Fruit fly (Drosophila melanogaster) whole organism, prepupa: Measurements from ENCODE around the gene MetRS-m.
A peak's percentile ranks its signal among the peaks of the same experiment; 100 is the strongest.

Experiments
- Blimp-1 ChIP-seq: fragments of 200-800 bp; sonication (Bioruptor generic); optimal IDR thresholded peaks from 3 replicates; lab custom pipeline; 2017; ENCODE audit warnings: missing biosample characterization, missing genetic modification characterization, mild to moderate bottlenecking, moderate library complexity, missing genetic modification reagents
- CG10631 ChIP-seq: fragments of 200-800 bp; sonication (Bioruptor generic); optimal IDR thresholded peaks from 2 replicates; lab custom pipeline; 2016; ENCODE audit warnings: missing biosample characterization, missing genetic modification characterization
- CG10669 ChIP-seq: fragments of 200-800 bp; sonication (Bioruptor generic); optimal IDR thresholded peaks from 3 replicates; lab custom pipeline; 2018; ENCODE audit warnings: missing biosample characterization, mild to moderate bottlenecking, missing genetic modification characterization, moderate library complexity
- CG11294 ChIP-seq: fragments of 200-800 bp; sonication (Bioruptor generic); IDR thresholded peaks from 2 replicates; pipeline ENCODE4 v1.3.6; 2022; ENCODE audit warnings: missing biosample characterization, missing genetic modification characterization
- CG11902 ChIP-seq: fragments of 200-800 bp; sonication (Bioruptor generic); optimal IDR thresholded peaks from 3 replicates; lab custom pipeline; 2016; ENCODE audit warnings: missing biosample characterization, missing genetic modification characterization
- CG15336 ChIP-seq: fragments of 200-800 bp; sonication (Bioruptor generic); IDR thresholded peaks from 2 replicates; pipeline ENCODE4 v1.3.6; 2022; ENCODE audit warnings: missing biosample characterization, missing genetic modification characterization
- CG16779 ChIP-seq: fragments of 200-800 bp; sonication (Bioruptor generic); optimal IDR thresholded peaks from 3 replicates; lab custom pipeline; 2017; ENCODE audit warnings: missing biosample characterization, mild to moderate bottlenecking, missing genetic modification characterization
- CG3032 ChIP-seq: fragments of 200-800 bp; optimal IDR thresholded peaks from 2 replicates; lab custom pipeline; 2019; ENCODE audit warnings: missing biosample characterization, mild to moderate bottlenecking, missing genetic modification characterization, moderate library complexity
- CG31627 ChIP-seq: fragments of 200-800 bp; sonication (Bioruptor generic); optimal IDR thresholded peaks from 3 replicates; lab custom pipeline; 2016; ENCODE audit warnings: missing biosample characterization, missing genetic modification characterization
- CG32006 ChIP-seq: fragments of 200-800 bp; sonication (Bioruptor generic); optimal IDR thresholded peaks from 3 replicates; lab custom pipeline; 2017; ENCODE audit warnings: missing biosample characterization, mild to moderate bottlenecking, missing genetic modification characterization
- CG4318 ChIP-seq: fragments of 200-800 bp; sonication (Bioruptor generic); optimal IDR thresholded peaks from 3 replicates; lab custom pipeline; 2017; ENCODE audit warnings: missing biosample characterization, mild to moderate bottlenecking, missing genetic modification characterization
- CG6163 ChIP-seq: fragments of 200-800 bp; sonication (Bioruptor generic); IDR thresholded peaks from 3 replicates; pipeline ENCODE4 v1.3.6; 2022; ENCODE audit warnings: missing biosample characterization, missing genetic modification characterization
- CG6276 ChIP-seq: fragments of 200-800 bp; sonication (Bioruptor generic); optimal IDR thresholded peaks from 2 replicates; lab custom pipeline; 2017; ENCODE audit warnings: missing biosample characterization, mild to moderate bottlenecking, missing genetic modification characterization
- CG6792 ChIP-seq: fragments of 200-800 bp; sonication (Bioruptor generic); optimal IDR thresholded peaks from 3 replicates; lab custom pipeline; 2016; ENCODE audit warnings: missing biosample characterization, missing genetic modification characterization
- CG6808 ChIP-seq: fragments of 200-800 bp; sonication (Bioruptor generic); optimal IDR thresholded peaks from 3 replicates; lab custom pipeline; 2017; ENCODE audit warnings: missing biosample characterization, missing genetic modification characterization, mild to moderate bottlenecking, moderate library complexity, missing genetic modification reagents
- CG6854 ChIP-seq: fragments of 200-800 bp; sonication (Bioruptor generic); optimal IDR thresholded peaks from 2 replicates; lab custom pipeline; 2017; ENCODE audit warnings: missing biosample characterization, mild to moderate bottlenecking, missing genetic modification characterization
- CG7368 ChIP-seq: fragments of 200-800 bp; sonication (Bioruptor generic); optimal IDR thresholded peaks from 3 replicates; lab custom pipeline; 2016; ENCODE audit warnings: missing biosample characterization, missing genetic modification characterization
- CG8319 ChIP-seq: fragments of 200-800 bp; sonication (Bioruptor generic); optimal IDR thresholded peaks from 3 replicates; lab custom pipeline; 2016; ENCODE audit warnings: missing biosample characterization, missing genetic modification characterization
- CG8632 ChIP-seq: fragments of 200-800 bp; sonication (Bioruptor generic); optimal IDR thresholded peaks from 3 replicates; lab custom pipeline; 2016; ENCODE audit warnings: missing biosample characterization, missing genetic modification characterization
- CG9139 ChIP-seq: fragments of 200-800 bp; sonication (Bioruptor generic); optimal IDR thresholded peaks from 3 replicates; lab custom pipeline; 2017; ENCODE audit warnings: missing biosample characterization, mild to moderate bottlenecking, missing genetic modification characterization
- Eip75B ChIP-seq: fragments of 200-800 bp; sonication (Bioruptor generic); optimal IDR thresholded peaks from 3 replicates; lab custom pipeline; 2016; ENCODE audit warnings: missing biosample characterization, missing genetic modification characterization
- Eip78C ChIP-seq: fragments of 200-800 bp; sonication (Bioruptor generic); peaks from one replicate; lab custom pipeline; 2016; ENCODE audit warnings: missing biosample characterization, missing genetic modification characterization
- Eip93F ChIP-seq: fragments of 200-800 bp; sonication (Bioruptor generic); optimal IDR thresholded peaks from 2 replicates; lab custom pipeline; 2016; ENCODE audit warnings: missing biosample characterization, mild to moderate bottlenecking, missing genetic modification characterization
- Ets21C ChIP-seq: fragments of 200-800 bp; sonication (Bioruptor generic); optimal IDR thresholded peaks from 3 replicates; lab custom pipeline; 2016; ENCODE audit warnings: missing biosample characterization, missing genetic modification characterization
- Gug ChIP-seq: fragments of 200-800 bp; sonication (Bioruptor generic); IDR thresholded peaks from 2 replicates; pipeline ENCODE4 v1.3.6; 2022; ENCODE audit warnings: missing biosample characterization, missing genetic modification characterization
- Hr4 ChIP-seq: fragments of 200-800 bp; sonication (Bioruptor generic); optimal IDR thresholded peaks from 3 replicates; lab custom pipeline; 2016; ENCODE audit warnings: missing biosample characterization, missing genetic modification characterization
- Met ChIP-seq: fragments of 200-800 bp; sonication (Bioruptor generic); optimal IDR thresholded peaks from 3 replicates; lab custom pipeline; 2016; ENCODE audit warnings: missing biosample characterization, missing genetic modification characterization
- OdsH ChIP-seq: fragments of 200-800 bp; sonication (Bioruptor generic); optimal IDR thresholded peaks from 3 replicates; lab custom pipeline; 2016; ENCODE audit warnings: missing biosample characterization, missing genetic modification characterization
- Smox ChIP-seq: fragments of 200-800 bp; sonication (Bioruptor generic); optimal IDR thresholded peaks from 3 replicates; lab custom pipeline; 2016; ENCODE audit warnings: missing biosample characterization, missing genetic modification characterization
- Sox102F ChIP-seq: fragments of 200-800 bp; sonication (Bioruptor generic); optimal IDR thresholded peaks from 2 replicates; lab custom pipeline; 2016; ENCODE audit warnings: missing biosample characterization, mild to moderate bottlenecking, missing genetic modification characterization
- acj6 ChIP-seq: fragments of 200-800 bp; sonication (Bioruptor generic); optimal IDR thresholded peaks from 3 replicates; lab custom pipeline; 2016; ENCODE audit warnings: missing biosample characterization, missing genetic modification characterization
- cyc ChIP-seq: fragments of 200-800 bp; sonication (Bioruptor generic); optimal IDR thresholded peaks from 3 replicates; lab custom pipeline; 2016; ENCODE audit warnings: missing biosample characterization, missing genetic modification characterization
- dac ChIP-seq: fragments of 200-800 bp; sonication (Bioruptor generic); optimal IDR thresholded peaks from 2 replicates; lab custom pipeline; 2017; ENCODE audit warnings: missing biosample characterization, mild to moderate bottlenecking, missing genetic modification characterization
- dsx ChIP-seq: fragments of 200-800 bp; optimal IDR thresholded peaks from 3 replicates; lab custom pipeline; 2019; ENCODE audit warnings: missing biosample characterization, mild to moderate bottlenecking, missing genetic modification characterization, moderate library complexity; ENCODE audit not compliant: poor library complexity, severe bottlenecking
- fd59A ChIP-seq: fragments of 200-800 bp; sonication (Bioruptor generic); optimal IDR thresholded peaks from 2 replicates; lab custom pipeline; 2017; ENCODE audit warnings: missing biosample characterization, mild to moderate bottlenecking, missing genetic modification characterization, missing genetic modification reagents
- fd85E ChIP-seq: fragments of 200-800 bp; sonication (Bioruptor generic); optimal IDR thresholded peaks from 3 replicates; lab custom pipeline; 2016; ENCODE audit warnings: missing biosample characterization, missing genetic modification characterization
- fkh ChIP-seq: fragments of 200-800 bp; sonication (Bioruptor generic); optimal IDR thresholded peaks from 3 replicates; lab custom pipeline; 2017; ENCODE audit warnings: missing biosample characterization, mild to moderate bottlenecking, missing genetic modification characterization, moderate library complexity
- net ChIP-seq: fragments of 200-800 bp; sonication (Bioruptor generic); optimal IDR thresholded peaks from 3 replicates; lab custom pipeline; 2016; ENCODE audit warnings: missing biosample characterization, missing genetic modification characterization
- salr ChIP-seq, 2 experiments: fragments of 200-800 bp; sonication (Bioruptor generic); optimal IDR thresholded peaks; 3 replicates each; lab custom pipeline; 2016 to 2018; ENCODE audit warnings: missing biosample characterization in 2 of 2, missing genetic modification characterization in 2 of 2, mild to moderate bottlenecking in 1 of 2
- spab ChIP-seq: fragments of 200-800 bp; sonication (Bioruptor generic); optimal IDR thresholded peaks from 2 replicates; lab custom pipeline; 2017; ENCODE audit warnings: missing biosample characterization, mild to moderate bottlenecking, missing genetic modification characterization, missing genetic modification reagents
- ss ChIP-seq, 2 experiments: fragments of 200-800 bp; sonication (Bioruptor generic); optimal IDR thresholded peaks; 2 replicates in 1 of 2; 3 replicates in 1 of 2; lab custom pipeline; 2017 to 2018; ENCODE audit warnings: mild to moderate bottlenecking in 2 of 2, missing biosample characterization in 2 of 2, missing genetic modification characterization in 2 of 2, moderate library complexity in 1 of 2
- svp ChIP-seq: fragments of 200-800 bp; sonication (Bioruptor generic); peaks from one replicate; lab custom pipeline; 2016; ENCODE audit warnings: missing biosample characterization, missing genetic modification characterization
- topi ChIP-seq: fragments of 200-800 bp; sonication (Bioruptor generic); optimal IDR thresholded peaks from 3 replicates; lab custom pipeline; 2016; ENCODE audit warnings: missing biosample characterization, missing genetic modification characterization
- vri ChIP-seq: fragments of 200-800 bp; sonication (Bioruptor generic); optimal IDR thresholded peaks from 3 replicates; lab custom pipeline; 2016; ENCODE audit warnings: missing biosample characterization, mild to moderate bottlenecking, missing genetic modification characterization

Gene MetRS-m

DNA sequence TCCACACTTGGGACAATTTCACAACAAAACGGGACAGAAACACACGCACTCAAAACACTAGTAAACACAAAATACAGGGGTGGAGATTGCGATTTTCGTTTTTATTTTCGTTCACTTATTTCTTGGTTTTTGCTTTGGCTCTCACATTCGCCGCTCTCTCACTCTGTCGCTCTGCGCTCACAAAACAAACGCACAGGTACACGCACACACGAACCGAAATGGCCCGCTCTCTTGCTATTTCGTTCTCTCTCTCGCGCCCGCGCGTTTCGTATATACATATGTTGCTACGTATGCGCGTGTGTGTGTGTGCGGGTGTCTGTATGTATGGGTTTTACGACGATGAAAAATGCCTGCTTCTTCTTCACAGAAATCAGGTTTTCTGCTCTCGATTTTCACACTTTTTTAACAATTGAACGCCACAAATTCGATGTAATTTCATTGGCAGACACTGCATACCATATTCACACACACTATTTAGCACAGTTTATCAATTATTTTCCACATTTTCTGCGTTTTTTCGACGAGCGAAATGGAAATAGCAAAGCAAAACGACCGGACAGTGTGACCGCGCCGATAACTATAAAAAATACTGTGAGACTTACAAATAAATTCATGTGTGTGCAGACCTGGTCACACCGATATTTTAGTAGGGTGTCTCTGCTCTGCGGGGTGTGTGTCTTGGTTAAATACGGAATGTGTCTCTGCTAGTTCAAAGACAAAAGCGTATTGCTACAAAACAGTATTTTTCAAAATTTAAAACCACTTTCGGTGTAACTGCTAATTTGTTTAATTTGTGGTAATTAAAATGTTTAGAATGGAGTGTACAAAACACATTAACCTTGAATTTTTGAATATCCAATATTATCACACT, 26.8 kb upstream of the MetRS-m start, which contains the start of gene trx (continued):
- TF ChIP-seq CG8632 (GFP tag; lab: Kevin White, UChicago) (no peak), CG11902 (GFP tag; lab: Kevin White, UChicago) (no peak), CG6163 (GFP tag; lab: Robert Waterston, UW) (no peak), acj6 (GFP tag; lab: Kevin White, UChicago) (no peak), CG8319 (no peak), Sox102F (peak; percentile 41), CG6854 (peak; percentile 60), CG32006 (GFP tag; lab: Kevin White, UChicago) (no peak), CG15336 (GFP tag; lab: Robert Waterston, UW) (no peak), CG11294 (GFP tag; lab: Robert Waterston, UW) (no peak), CG4318 (GFP tag; lab: Kevin White, UChicago) (no peak), CG10669 (GFP tag; lab: Kevin White, UChicago) (no peak), dsx (GFP tag; lab: Kevin White, UChicago) (peak; percentile 37), CG9139 (GFP tag; lab: Kevin White, UChicago) (peak; percentile 7), CG10631 (GFP tag; lab: Kevin White, UChicago) (no peak), ss (GFP tag; optimal IDR thresholded peaks at IDR 0.05; lab: Kevin White, UChicago) (peak; percentile 40 to 66), CG6276 (no peak), fd85E (no peak), vri (GFP tag; lab: Kevin White, UChicago) (peak; percentile 44), CG7368 (GFP tag; lab: Kevin White, UChicago) (no peak), Hr4 (GFP tag; lab: Kevin White, UChicago) (no peak), spab (no peak), dac (no peak), salr (GFP tag; optimal IDR thresholded peaks at IDR 0.05; lab: Kevin White, UChicago) (no peak), fkh (no peak), Gug (GFP tag; lab: Robert Waterston, UW) (no peak), net (no peak), Blimp-1 (GFP tag; lab: Kevin White, UChicago) (no peak), Smox (GFP tag; lab: Kevin White, UChicago) (no peak), CG3032 (tag; lab: Kevin White, UChicago) (no peak)

DNA sequence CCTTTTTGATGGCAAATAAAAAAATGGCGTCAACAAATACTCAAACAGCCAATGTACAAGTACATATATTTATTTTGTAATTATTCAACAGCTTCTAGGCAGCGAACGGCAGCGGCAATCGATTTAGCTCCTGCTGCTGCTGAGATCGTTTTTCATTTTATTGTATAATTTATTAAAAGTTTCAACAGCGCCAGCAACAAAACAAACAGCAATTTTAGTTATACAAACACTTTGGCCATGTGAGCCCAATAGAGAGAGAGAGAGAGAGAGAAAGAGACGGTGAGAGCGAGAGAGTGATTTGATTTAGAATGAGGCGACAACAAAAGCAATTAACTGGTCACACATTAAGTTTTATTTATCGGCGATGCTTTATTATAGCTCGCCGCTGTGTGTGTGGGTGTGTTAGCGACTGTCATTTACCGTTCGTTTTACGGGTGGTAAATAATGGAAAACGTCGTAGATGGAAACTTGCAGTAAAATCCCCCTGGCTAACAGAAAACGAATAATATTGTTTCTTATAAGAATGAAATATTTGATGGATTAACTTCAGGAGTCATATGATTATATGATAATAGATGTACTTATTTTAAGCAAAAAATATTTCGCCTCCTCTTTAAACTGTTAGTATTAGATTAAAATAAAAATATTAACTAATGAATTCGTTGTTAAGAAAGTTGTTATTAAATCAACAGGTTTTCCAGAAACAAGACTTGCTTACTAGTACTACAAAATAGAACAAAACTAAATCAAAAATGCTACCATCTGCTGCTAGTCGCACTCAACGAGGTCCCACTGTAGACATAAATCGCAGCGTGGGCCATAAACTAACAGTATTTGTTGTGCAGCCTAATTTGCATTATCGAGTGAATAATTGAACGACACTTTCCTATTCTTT, 25.5 kb upstream of the MetRS-m start:
- no peak for TF ChIP-seq CG8319
- no peak for TF ChIP-seq Eip93F (GFP tag; lab: Kevin White, UChicago)
- TF ChIP-seq fkh, result peak; percentile 85
- TF ChIP-seq Eip78C (GFP tag; lab: Kevin White, UChicago), result peak; percentile 61
- TF ChIP-seq svp (GFP tag; lab: Kevin White, UChicago), result peak; percentile 58
- peak; percentile 19 for TF ChIP-seq CG32006 (GFP tag; lab: Kevin White, UChicago)
- peak; percentile 33 for TF ChIP-seq Hr4 (GFP tag; lab: Kevin White, UChicago)

DNA sequence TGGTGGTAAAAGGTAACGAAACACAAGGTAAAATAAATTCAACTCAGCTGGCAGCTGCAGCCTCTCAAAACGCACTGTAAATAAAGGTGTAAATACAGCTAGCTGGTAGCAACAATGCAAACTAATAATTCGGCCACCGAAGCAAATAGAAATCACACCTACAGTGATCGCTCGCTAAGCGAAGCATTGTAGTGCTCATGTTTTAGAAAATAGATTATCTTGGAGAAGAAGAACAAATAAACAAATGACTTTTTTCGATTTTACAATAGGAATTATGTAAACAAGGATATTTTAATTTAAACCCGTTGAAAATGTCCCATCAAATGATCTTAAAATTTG, 24.6 kb upstream of the MetRS-m start:
- TF ChIP-seq Blimp-1 (GFP tag; lab: Kevin White, UChicago) (no peak), Smox (GFP tag; lab: Kevin White, UChicago) (no peak), fkh (peak; percentile 59), dac (no peak), Eip75B (GFP tag; lab: Kevin White, UChicago) (no peak), CG6808 (no peak), dsx (GFP tag; lab: Kevin White, UChicago) (no peak), CG32006 (GFP tag; lab: Kevin White, UChicago) (peak; percentile 48), CG6276 (peak; percentile 12), CG6792 (no peak), CG31627 (GFP tag; lab: Kevin White, UChicago) (no peak), CG3032 (tag; lab: Kevin White, UChicago) (no peak), fd59A (GFP tag; lab: Kevin White, UChicago) (no peak), Hr4 (GFP tag; lab: Kevin White, UChicago) (peak; percentile 56), cyc (GFP tag; lab: Kevin White, UChicago) (no peak), Sox102F (no peak), topi (GFP tag; lab: Kevin White, UChicago) (no peak), OdsH (no peak), Ets21C (GFP tag; lab: Kevin White, UChicago) (no peak), CG16779 (no peak), Met (no peak), CG11294 (GFP tag; lab: Robert Waterston, UW) (no peak)
